Fruit fly (Drosophila melanogaster) whole organism, embryonic: ENCODE data around the gene CG14664.

Experiments used
- Adf1 ChIP-seq: fragments of 200-800 bp; sonication (Bioruptor generic); IDR thresholded peaks from 2 replicates; pipeline ENCODE4 v1.3.6; 2022; ENCODE audit warnings: missing biosample characterization, missing genetic modification characterization
- Antp ChIP-seq: fragments of 200-800 bp; sonication (Bioruptor generic); optimal IDR thresholded peaks from 3 replicates; lab custom pipeline; 2016; ENCODE audit warnings: missing biosample characterization, missing genetic modification characterization
- CG10274 ChIP-seq: fragments of 200-800 bp; sonication (Bioruptor generic); optimal IDR thresholded peaks from 3 replicates; lab custom pipeline; 2017; ENCODE audit warnings: missing biosample characterization, mild to moderate bottlenecking, missing genetic modification characterization
- CG10321 ChIP-seq: fragments of 200-800 bp; sonication (Bioruptor generic); IDR thresholded peaks from 2 replicates; pipeline ENCODE4 v1.3.6; 2022; ENCODE audit warnings: missing biosample characterization, missing genetic modification characterization
- CG10565 ChIP-seq: fragments of 200-800 bp; sonication (Bioruptor generic); optimal IDR thresholded peaks from 3 replicates; lab custom pipeline; 2016; ENCODE audit warnings: missing biosample characterization, mild to moderate bottlenecking, missing genetic modification characterization
- CG11560 ChIP-seq: fragments of 200-800 bp; sonication (Bioruptor generic); IDR thresholded peaks from 3 replicates; pipeline ENCODE4 v1.3.6; 2022; ENCODE audit warnings: missing biosample characterization, missing genetic modification characterization
- CG11696 ChIP-seq: fragments of 200-800 bp; sonication (Bioruptor generic); IDR thresholded peaks from 2 replicates; pipeline ENCODE4 v1.3.6; 2022; ENCODE audit warnings: missing biosample characterization, missing genetic modification characterization
- CG11723 ChIP-seq: fragments of 200-800 bp; sonication (Bioruptor generic); optimal IDR thresholded peaks from 2 replicates; lab custom pipeline; 2017; ENCODE audit warnings: missing biosample characterization, mild to moderate bottlenecking, missing genetic modification characterization
- CG13775 ChIP-seq: fragments of 200-800 bp; sonication (Bioruptor generic); optimal IDR thresholded peaks from 3 replicates; lab custom pipeline; 2017; ENCODE audit warnings: missing biosample characterization, mild to moderate bottlenecking, missing genetic modification characterization
- CG15601 ChIP-seq: fragments of 200-800 bp; sonication (Bioruptor generic); optimal IDR thresholded peaks from 3 replicates; lab custom pipeline; 2019; ENCODE audit warnings: missing biosample characterization, mild to moderate bottlenecking, missing genetic modification characterization, moderate library complexity
- CG1602 ChIP-seq: fragments of 200-800 bp; sonication (Bioruptor generic); optimal IDR thresholded peaks from 3 replicates; lab custom pipeline; 2016; ENCODE audit warnings: missing biosample characterization, missing genetic modification characterization
- CG18599 ChIP-seq: fragments of 200-800 bp; sonication (Bioruptor generic); optimal IDR thresholded peaks from 3 replicates; lab custom pipeline; 2017; ENCODE audit warnings: missing biosample characterization, missing genetic modification characterization, mild to moderate bottlenecking, moderate library complexity, missing genetic modification reagents
- CG18619 ChIP-seq: fragments of 200-800 bp; sonication (Bioruptor generic); optimal IDR thresholded peaks from 3 replicates; lab custom pipeline; 2017; ENCODE audit warnings: missing biosample characterization, mild to moderate bottlenecking, missing genetic modification characterization
- CG3407 ChIP-seq: fragments of 200-800 bp; sonication (Bioruptor generic); optimal IDR thresholded peaks from 2 replicates; lab custom pipeline; 2018; ENCODE audit warnings: missing biosample characterization, mild to moderate bottlenecking, missing genetic modification characterization
- CG7271 ChIP-seq: fragments of 200-800 bp; sonication (Bioruptor generic); optimal IDR thresholded peaks from 2 replicates; lab custom pipeline; 2018; ENCODE audit warnings: missing biosample characterization, mild to moderate bottlenecking, missing genetic modification characterization, moderate library complexity
- CG7372 ChIP-seq: fragments of 200-800 bp; sonication (Bioruptor generic); IDR thresholded peaks from 2 replicates; pipeline ENCODE4 v1.3.6; 2022; ENCODE audit warnings: missing biosample characterization, missing genetic modification characterization
- CG7928 ChIP-seq: fragments of 200-800 bp; sonication (Bioruptor generic); optimal IDR thresholded peaks from 2 replicates; lab custom pipeline; 2017; ENCODE audit warnings: missing biosample characterization, mild to moderate bottlenecking, missing genetic modification characterization
- CG9215 ChIP-seq: fragments of 200-800 bp; sonication (Bioruptor generic); IDR thresholded peaks from 2 replicates; pipeline ENCODE4 v1.3.6; 2022; ENCODE audit warnings: missing biosample characterization, missing genetic modification characterization
- CG9797 ChIP-seq: fragments of 200-800 bp; sonication (Bioruptor generic); optimal IDR thresholded peaks from 3 replicates; lab custom pipeline; 2018; ENCODE audit warnings: missing biosample characterization, mild to moderate bottlenecking, missing genetic modification characterization
- Doc3 ChIP-seq: fragments of 200-800 bp; sonication (Bioruptor generic); IDR thresholded peaks from 3 replicates; pipeline ENCODE4 v1.3.6; 2022; ENCODE audit warnings: missing biosample characterization, missing genetic modification characterization; ENCODE audit not compliant: partially characterized antibody
- Fer2 ChIP-seq: fragments of 200-800 bp; sonication (Bioruptor generic); optimal IDR thresholded peaks from 2 replicates; lab custom pipeline; 2018; ENCODE audit warnings: missing biosample characterization, mild to moderate bottlenecking, missing genetic modification characterization, moderate library complexity
- Fer3 ChIP-seq: fragments of 200-800 bp; sonication (Bioruptor generic); optimal IDR thresholded peaks from 2 replicates; lab custom pipeline; 2018; ENCODE audit warnings: missing biosample characterization, mild to moderate bottlenecking, missing genetic modification characterization, moderate library complexity
- Gug ChIP-seq: fragments of 200-800 bp; sonication (Bioruptor generic); IDR thresholded peaks from 4 replicates; pipeline ENCODE4 v1.3.6; 2022; ENCODE audit warnings: missing biosample characterization, missing genetic modification characterization
- Hmr ChIP-seq: fragments of 200-800 bp; sonication (Bioruptor generic); optimal IDR thresholded peaks from 3 replicates; lab custom pipeline; 2017; ENCODE audit warnings: mild to moderate bottlenecking, missing biosample characterization, missing genetic modification reagents, missing genetic modification characterization
- Hsf ChIP-seq: fragments of 200-800 bp; sonication (Bioruptor generic); optimal IDR thresholded peaks from 3 replicates; lab custom pipeline; 2016; ENCODE audit warnings: missing biosample characterization, missing genetic modification characterization
- Lim3 ChIP-seq: fragments of 200-800 bp; sonication (Bioruptor generic); IDR thresholded peaks from 2 replicates; pipeline ENCODE4 v1.3.6; 2022; ENCODE audit warnings: missing biosample characterization, missing genetic modification characterization
- Taf1 ChIP-seq: fragments of 200-800 bp; sonication (Bioruptor generic); IDR thresholded peaks from 2 replicates; pipeline ENCODE4 v1.3.6; 2022; ENCODE audit warnings: missing biosample characterization, missing genetic modification characterization
- amos ChIP-seq: fragments of 200-800 bp; sonication (Bioruptor generic); IDR thresholded peaks from 2 replicates; pipeline ENCODE4 v1.3.6; 2022; ENCODE audit warnings: missing biosample characterization, missing genetic modification characterization; ENCODE audit not compliant: partially characterized antibody
- chn ChIP-seq: fragments of 200-800 bp; sonication (Bioruptor generic); optimal IDR thresholded peaks from 2 replicates; lab custom pipeline; 2016; ENCODE audit warnings: missing biosample characterization, missing genetic modification characterization
- croc ChIP-seq: fragments of 200-800 bp; sonication (Bioruptor generic); conservative IDR thresholded peaks from 3 replicates; pipeline ENCODE4 v1.3.6; 2022; ENCODE audit warnings: missing biosample characterization, missing genetic modification characterization
- crol ChIP-seq: fragments of 200-800 bp; sonication (Bioruptor generic); IDR thresholded peaks from 2 replicates; pipeline ENCODE4 v1.3.6; 2022; ENCODE audit warnings: missing biosample characterization, missing genetic modification characterization
- fd64A ChIP-seq: fragments of 200-800 bp; sonication (Bioruptor generic); optimal IDR thresholded peaks from 3 replicates; lab custom pipeline; 2018; ENCODE audit warnings: missing biosample characterization, mild to moderate bottlenecking, missing genetic modification characterization
- fd96Cb ChIP-seq: fragments of 200-800 bp; sonication (Bioruptor generic); optimal IDR thresholded peaks from 2 replicates; lab custom pipeline; 2018; ENCODE audit warnings: missing biosample characterization, mild to moderate bottlenecking, missing genetic modification characterization, moderate library complexity
- gem ChIP-seq: fragments of 200-800 bp; sonication (Bioruptor generic); optimal IDR thresholded peaks from 2 replicates; lab custom pipeline; 2019; ENCODE audit warnings: missing biosample characterization, mild to moderate bottlenecking, missing genetic modification characterization, moderate library complexity
- grau ChIP-seq: fragments of 200-800 bp; optimal IDR thresholded peaks from 3 replicates; lab custom pipeline; 2019; ENCODE audit warnings: missing biosample characterization, mild to moderate bottlenecking, missing genetic modification characterization, moderate library complexity
- gsb ChIP-seq: fragments of 200-800 bp; sonication (Bioruptor generic); IDR thresholded peaks from 2 replicates; pipeline ENCODE4 v1.3.6; 2022; ENCODE audit warnings: missing biosample characterization, missing genetic modification characterization
- h ChIP-seq: fragments of >200 bp; optimal IDR thresholded peaks from 2 replicates; lab custom pipeline; 2017
- hbn ChIP-seq: fragments of 200-800 bp; sonication (Bioruptor generic); IDR thresholded peaks from 2 replicates; pipeline ENCODE4 v1.3.6; 2022; ENCODE audit warnings: missing biosample characterization, missing genetic modification characterization; ENCODE audit not compliant: partially characterized antibody
- lov ChIP-seq, 2 experiments: fragments of 200-800 bp in 1 of 2; fragments of >200 bp in 1 of 2; sonication (Bioruptor generic) in 1 of 2; IDR thresholded peaks in 1 of 2; optimal IDR thresholded peaks in 1 of 2; 2 replicates in 1 of 2; 3 replicates in 1 of 2; pipeline versions ENCODE4 v1.3.6 to Lab custom; 2017 to 2022; ENCODE audit warnings: missing biosample characterization in 1 of 2, missing genetic modification characterization in 1 of 2
- onecut ChIP-seq: fragments of 200-800 bp; sonication (Bioruptor generic); IDR thresholded peaks from 2 replicates; pipeline ENCODE4 v1.3.6; 2022; ENCODE audit warnings: missing biosample characterization, missing genetic modification characterization
- pho ChIP-seq: fragments of 200-800 bp; sonication (Bioruptor generic); optimal IDR thresholded peaks from 2 replicates; lab custom pipeline; 2016; ENCODE audit warnings: missing biosample characterization, missing genetic modification characterization
- prd ChIP-seq, 3 experiments: fragments of >200 bp in 2 of 3; fragments of 200-800 bp in 1 of 3; sonication (Bioruptor generic) in 1 of 3; optimal IDR thresholded peaks in 2 of 3; IDR thresholded peaks in 1 of 3; 2 replicates in 2 of 3; 3 replicates in 1 of 3; pipeline versions ENCODE4 v1.3.6 to Lab custom; 2017 to 2022; ENCODE audit warnings: missing biosample characterization in 1 of 3, missing genetic modification characterization in 1 of 3
- ro ChIP-seq: fragments of 200-800 bp; sonication (Bioruptor generic); IDR thresholded peaks from 2 replicates; pipeline ENCODE4 v1.3.6; 2022; ENCODE audit warnings: missing biosample characterization, missing genetic modification characterization
- slp2 ChIP-seq: fragments of 200-800 bp; sonication (Bioruptor generic); optimal IDR thresholded peaks from 2 replicates; lab custom pipeline; 2016; ENCODE audit warnings: missing biosample characterization, missing genetic modification characterization
- stwl ChIP-seq: fragments of 200-800 bp; sonication (Bioruptor generic); optimal IDR thresholded peaks from 3 replicates; lab custom pipeline; 2018; ENCODE audit warnings: missing biosample characterization, mild to moderate bottlenecking, missing genetic modification characterization, moderate library complexity
- tll ChIP-seq, 2 experiments: fragments of 200-800 bp in 1 of 2; fragments of >200 bp in 1 of 2; sonication (Bioruptor generic) in 1 of 2; optimal IDR thresholded peaks; 2 replicates each; lab custom pipeline; 2017 to 2019; ENCODE audit warnings: missing biosample characterization in 2 of 2, missing genetic modification characterization in 2 of 2, mild to moderate bottlenecking in 1 of 2, moderate library complexity in 1 of 2
- vfl ChIP-seq: fragments of 200-800 bp; sonication (Bioruptor generic); optimal IDR thresholded peaks from 2 replicates; lab custom pipeline; 2016; ENCODE audit warnings: missing biosample characterization, missing genetic modification characterization
- zf30C ChIP-seq: fragments of 200-800 bp; sonication (Bioruptor generic); optimal IDR thresholded peaks from 3 replicates; lab custom pipeline; 2018; ENCODE audit warnings: missing biosample characterization, mild to moderate bottlenecking, missing genetic modification characterization

Gene CG14664

DNA sequence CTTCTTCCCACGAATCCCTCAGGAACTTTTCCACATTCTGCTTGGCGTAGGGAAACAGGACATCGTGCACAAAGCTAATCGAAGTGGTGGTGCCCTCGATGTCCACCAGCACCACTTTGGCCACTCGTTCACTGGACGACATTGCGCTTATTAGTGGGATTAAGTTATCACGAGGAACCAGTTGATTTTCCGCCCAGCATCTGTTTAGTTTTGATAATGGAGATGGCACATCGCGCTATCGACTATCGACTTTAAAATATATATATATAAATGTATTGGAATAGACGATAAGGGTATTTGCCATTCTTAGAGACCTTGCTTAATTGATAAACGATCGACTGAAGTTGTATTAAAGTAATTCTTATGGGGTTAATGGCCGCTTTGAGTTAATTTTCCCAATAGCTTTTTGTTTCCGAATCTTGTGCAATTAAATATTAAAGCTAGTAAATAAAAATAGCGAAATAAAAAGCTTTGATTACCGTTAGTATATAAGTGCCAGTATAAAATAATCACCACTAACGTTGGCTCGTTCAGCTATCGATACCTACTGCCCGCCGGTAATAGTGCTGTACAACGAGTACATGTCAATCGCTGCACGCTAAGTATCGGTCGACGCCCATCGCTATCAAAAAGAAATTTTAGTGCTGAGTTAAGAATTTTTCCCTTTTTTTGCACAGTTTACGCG lies 32.7 kb downstream of the CG14664 start, which contains the start of the genes Enoph and Hph (continued):
- peak; percentile 33 for TF ChIP-seq CG3407 (GFP tag; lab: Kevin White, UChicago)
- TF ChIP-seq fd96Cb (tag; lab: Kevin White, UChicago): peak; percentile 56
- TF ChIP-seq chn (GFP tag; lab: Kevin White, UChicago): peak; percentile 11
- TF ChIP-seq h: no peak
- peak; percentile 65 for TF ChIP-seq grau (tag; lab: Kevin White, UChicago)
- no peak for TF ChIP-seq CG7271 (tag; lab: Kevin White, UChicago)
- TF ChIP-seq slp2 (GFP tag; lab: Kevin White, UChicago): no peak
- TF ChIP-seq Hmr (GFP tag; lab: Kevin White, UChicago): peak; percentile 67
- no peak for TF ChIP-seq lov (optimal IDR thresholded peaks at IDR 0.05; lab: Kevin White, UChicago)
- no peak for TF ChIP-seq lov (GFP tag; IDR thresholded peaks at IDR 0.05; lab: Robert Waterston, UW)
- peak; percentile 48 for TF ChIP-seq Hsf (GFP tag; lab: Kevin White, UChicago)
- peak; percentile 51 for TF ChIP-seq pho (GFP tag; lab: Kevin White, UChicago)
- TF ChIP-seq ro (GFP tag; lab: Robert Waterston, UW): no peak
- peak; percentile 86 for TF ChIP-seq amos (GFP tag; lab: Robert Waterston, UW)
- peak; percentile 62 for TF ChIP-seq Antp
- TF ChIP-seq Doc3: peak; percentile 66
- TF ChIP-seq CG11696 (GFP tag; lab: Robert Waterston, UW): no peak
- TF ChIP-seq vfl (GFP tag; lab: Kevin White, UChicago): peak; percentile 13
- peak; percentile 35 for TF ChIP-seq CG9797 (GFP tag; lab: Kevin White, UChicago)
- peak; percentile 73 for TF ChIP-seq CG13775 (GFP tag; lab: Kevin White, UChicago)
- TF ChIP-seq tll (GFP tag; optimal IDR thresholded peaks at IDR 0.05; lab: Kevin White, UChicago): no peak
- no peak for TF ChIP-seq crol (GFP tag; lab: Robert Waterston, UW)
- no peak for TF ChIP-seq onecut
- peak; percentile 64 for TF ChIP-seq CG18619
- TF ChIP-seq CG7372 (GFP tag; lab: Robert Waterston, UW): no peak
- no peak for TF ChIP-seq croc (GFP tag; lab: Robert Waterston, UW)
- peak; percentile 70 for TF ChIP-seq CG9215 (GFP tag; lab: Robert Waterston, UW)
- no peak for TF ChIP-seq gsb
- peak; percentile 57 for TF ChIP-seq CG15601 (tag; lab: Kevin White, UChicago)
- no peak for TF ChIP-seq zf30C (GFP tag; lab: Kevin White, UChicago)
- TF ChIP-seq CG10565 (GFP tag; lab: Kevin White, UChicago): no peak
- TF ChIP-seq prd (optimal IDR thresholded peaks at IDR 0.05; lab: Kevin White, UChicago): no peak
- TF ChIP-seq prd (GFP tag; IDR thresholded peaks at IDR 0.05; lab: Robert Waterston, UW): peak; percentile 74
- no peak for TF ChIP-seq Taf1
- TF ChIP-seq CG11560 (tag; lab: Robert Waterston, UW): peak; percentile 50; the same call in 1 of the 3 replicates
- TF ChIP-seq Fer2 (tag; lab: Kevin White, UChicago): peak; percentile 57
- TF ChIP-seq hbn (GFP tag; lab: Robert Waterston, UW): peak; percentile 47
- TF ChIP-seq Fer3: peak; percentile 41
- TF ChIP-seq CG11723 (GFP tag; lab: Kevin White, UChicago): peak; percentile 39
- peak; percentile 13 for TF ChIP-seq CG7928 (GFP tag; lab: Kevin White, UChicago)
- TF ChIP-seq gem: peak; percentile 76
- no peak for TF ChIP-seq fd64A
- TF ChIP-seq Adf1 (GFP tag; lab: Robert Waterston, UW): no peak
- TF ChIP-seq CG10274 (GFP tag; lab: Kevin White, UChicago): peak; percentile 46
- TF ChIP-seq Gug (GFP tag; lab: Robert Waterston, UW): peak; percentile 52; the same call in 1 of the 4 replicates
- peak; percentile 45 for TF ChIP-seq stwl
- TF ChIP-seq CG10321: no peak
- TF ChIP-seq Lim3: no peak
- TF ChIP-seq CG1602 (GFP tag; lab: Kevin White, UChicago): peak; percentile 59
- peak; percentile 72 for TF ChIP-seq CG18599 (GFP tag; lab: Kevin White, UChicago)
